Worm (Caenorhabditis elegans): ENCODE data around the gene cpsf-3.

Gene cpsf-3

DNA sequence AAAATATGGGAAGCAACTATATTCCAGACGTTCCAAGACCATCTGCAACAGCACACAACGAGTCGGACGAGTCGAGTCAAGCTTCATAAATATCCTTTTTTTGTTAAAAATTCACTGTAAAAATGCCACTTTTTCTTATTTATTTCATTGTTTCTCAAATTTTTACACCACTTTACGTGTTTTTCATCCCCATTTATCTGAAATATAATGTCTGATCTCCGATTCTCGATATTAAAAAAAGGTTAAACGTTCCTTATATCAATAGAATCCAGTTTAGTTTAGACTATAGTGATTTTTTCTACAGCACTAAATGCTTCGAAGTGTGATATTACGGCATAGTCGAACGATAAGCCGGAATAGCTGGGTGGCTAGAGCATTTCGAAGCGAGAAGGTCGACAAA is 20.8 kb upstream of the cpsf-3 start, which contains the start of gene Y67H2A.7:
Gene Y67H2A.7, plus strand, starts transcription at position 301 of the 400 bp plus-strand sequence.
- TF ChIP-seq hmg-4 (GFP tag; optimal IDR thresholded peaks at IDR 0.05), result no peak
- TF ChIP-seq sea-1 (GFP tag; conservative IDR thresholded peaks at IDR 0.05), result no peak
- no peak for TF ChIP-seq aly-1 (tag; optimal IDR thresholded peaks at IDR 0.05)
- TF ChIP-seq hmbx-1 (tag; optimal IDR thresholded peaks at IDR 0.05), result no peak
- no peak for TF ChIP-seq tbx-11 (GFP tag; IDR thresholded peaks at IDR 0.05)
- TF ChIP-seq B0310.2 (tag; optimal IDR thresholded peaks at IDR 0.05), result no peak
- TF ChIP-seq ama-1 (optimal IDR thresholded peaks at IDR 0.05), result no peak
- TF ChIP-seq scrt-1 (GFP tag; IDR thresholded peaks at IDR 0.05), result no peak
- TF ChIP-seq pes-1 (GFP tag; IDR thresholded peaks at IDR 0.05), result no peak
- no peak for TF ChIP-seq ceh-36 (tag; optimal IDR thresholded peaks at IDR 0.05)
- TF ChIP-seq ceh-13 (GFP tag; optimal IDR thresholded peaks at IDR 0.05), result no peak
- no peak for TF ChIP-seq ets-7 (tag; optimal IDR thresholded peaks at IDR 0.05)
- no peak for TF ChIP-seq F13C5.2 (tag; optimal IDR thresholded peaks at IDR 0.05)
- no peak for TF ChIP-seq hnd-1 (tag; optimal IDR thresholded peaks at IDR 0.05)
- TF ChIP-seq tra-4 (tag; optimal IDR thresholded peaks at IDR 0.05), result no peak

ce11 chrIV:13300591-13300990 is 17.9 kb upstream of the cpsf-3 start, which contains the start of gene csn-6:
Gene csn-6, plus strand, starts transcription at chrIV:13300824.
- TF ChIP-seq ceh-13 (GFP tag; optimal IDR thresholded peaks at IDR 0.05), result no peak
- no peak for TF ChIP-seq ama-1 (optimal IDR thresholded peaks at IDR 0.05)
- no peak for TF ChIP-seq tbx-11 (GFP tag; IDR thresholded peaks at IDR 0.05)
- TF ChIP-seq sea-1 (GFP tag; conservative IDR thresholded peaks at IDR 0.05), result no peak
- TF ChIP-seq pes-1 (GFP tag; IDR thresholded peaks at IDR 0.05), result no peak
- no peak for TF ChIP-seq aly-1 (tag; optimal IDR thresholded peaks at IDR 0.05)
- no peak for TF ChIP-seq hmbx-1 (tag; optimal IDR thresholded peaks at IDR 0.05)
- no peak for TF ChIP-seq scrt-1 (GFP tag; IDR thresholded peaks at IDR 0.05)
- TF ChIP-seq flt-1 (GFP tag; IDR thresholded peaks at IDR 0.05), result no peak
- no peak for TF ChIP-seq F13C5.2 (tag; optimal IDR thresholded peaks at IDR 0.05)
- TF ChIP-seq hnd-1 (tag; optimal IDR thresholded peaks at IDR 0.05), result no peak
- TF ChIP-seq B0310.2 (tag; optimal IDR thresholded peaks at IDR 0.05), result no peak
- no peak for TF ChIP-seq ets-7 (tag; optimal IDR thresholded peaks at IDR 0.05)
- no peak for TF ChIP-seq ceh-36 (tag; optimal IDR thresholded peaks at IDR 0.05)
- TF ChIP-seq tbx-37 (GFP tag; conservative IDR thresholded peaks at IDR 0.05), result no peak
- no peak for TF ChIP-seq hmg-4 (GFP tag; optimal IDR thresholded peaks at IDR 0.05)
- TF ChIP-seq tra-4 (tag; optimal IDR thresholded peaks at IDR 0.05), result no peak

ce11 chrIV:13300109-13300508 is 17.4 kb upstream of the cpsf-3 start, which contains the start of gene kdp-1:
Gene kdp-1, plus strand, starts transcription at chrIV:13300188.
- TF ChIP-seq hmg-4 (GFP tag; optimal IDR thresholded peaks at IDR 0.05) (no peak), scrt-1 (GFP tag; IDR thresholded peaks at IDR 0.05) (no peak)

DNA sequence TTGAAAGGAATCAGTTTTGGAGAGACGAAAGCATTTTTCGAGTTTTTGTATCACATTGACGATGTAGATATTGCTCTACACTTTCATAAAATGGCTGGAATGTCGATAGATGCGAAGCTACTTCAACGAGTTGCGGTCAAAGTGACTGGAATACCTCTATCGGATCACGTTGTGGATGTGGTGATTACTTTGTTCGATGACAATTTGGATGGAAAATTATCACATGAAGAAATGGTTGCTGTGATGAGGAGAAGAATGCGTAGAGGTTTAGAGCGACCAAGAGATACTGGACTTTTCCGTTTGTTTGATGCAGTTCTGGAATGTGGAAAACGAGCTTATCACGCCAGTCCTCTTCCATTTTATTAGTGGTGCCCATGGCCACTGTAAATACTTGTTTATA is 17.0 kb upstream of the cpsf-3 start:
- TF ChIP-seq ets-7 (tag; optimal IDR thresholded peaks at IDR 0.05), result no peak
- no peak for TF ChIP-seq F13C5.2 (tag; optimal IDR thresholded peaks at IDR 0.05)
- TF ChIP-seq flt-1 (GFP tag; IDR thresholded peaks at IDR 0.05), result no peak
- TF ChIP-seq aly-1 (tag; optimal IDR thresholded peaks at IDR 0.05), result no peak
- TF ChIP-seq tra-4 (tag; optimal IDR thresholded peaks at IDR 0.05), result no peak
- no peak for TF ChIP-seq sea-1 (GFP tag; conservative IDR thresholded peaks at IDR 0.05)
- TF ChIP-seq hnd-1 (tag; optimal IDR thresholded peaks at IDR 0.05), result no peak
- TF ChIP-seq ama-1 (optimal IDR thresholded peaks at IDR 0.05), result no peak
- TF ChIP-seq ceh-13 (GFP tag; optimal IDR thresholded peaks at IDR 0.05), result no peak
- no peak for TF ChIP-seq B0310.2 (tag; optimal IDR thresholded peaks at IDR 0.05)
- no peak for TF ChIP-seq ceh-36 (tag; optimal IDR thresholded peaks at IDR 0.05)
- no peak for TF ChIP-seq scrt-1 (GFP tag; IDR thresholded peaks at IDR 0.05)
- TF ChIP-seq hmg-4 (GFP tag; optimal IDR thresholded peaks at IDR 0.05), result no peak
- no peak for TF ChIP-seq tbx-37 (GFP tag; conservative IDR thresholded peaks at IDR 0.05)
- no peak for TF ChIP-seq tbx-11 (GFP tag; IDR thresholded peaks at IDR 0.05)
- no peak for TF ChIP-seq pes-1 (GFP tag; IDR thresholded peaks at IDR 0.05)

ce11 chrIV:13297746-13298145 is 15.1 kb upstream of the cpsf-3 start, which contains the start of the genes Y67H2A.2 and micu-1:
Gene Y67H2A.2, minus strand, starts transcription at chrIV:13297819.
Gene micu-1, plus strand, starts transcription at chrIV:13297926.
- TF ChIP-seq tbx-37 (GFP tag; conservative IDR thresholded peaks at IDR 0.05), result no peak
- peak; percentile 20 for TF ChIP-seq F13C5.2 (tag; optimal IDR thresholded peaks at IDR 0.05)
- no peak for TF ChIP-seq ets-7 (tag; optimal IDR thresholded peaks at IDR 0.05)
- TF ChIP-seq hmbx-1 (tag; optimal IDR thresholded peaks at IDR 0.05), result no peak
- TF ChIP-seq B0310.2 (tag; optimal IDR thresholded peaks at IDR 0.05), result no peak
- no peak for TF ChIP-seq sea-1 (GFP tag; conservative IDR thresholded peaks at IDR 0.05)
- TF ChIP-seq hmg-4 (GFP tag; optimal IDR thresholded peaks at IDR 0.05), result no peak
- TF ChIP-seq tbx-11 (GFP tag; IDR thresholded peaks at IDR 0.05), result no peak
- TF ChIP-seq tra-4 (tag; optimal IDR thresholded peaks at IDR 0.05), result no peak
- 0 out of 2 replicates have a peak, but pooled peaks have one; percentile 32 for TF ChIP-seq flt-1 (GFP tag; IDR thresholded peaks at IDR 0.05)

DNA sequence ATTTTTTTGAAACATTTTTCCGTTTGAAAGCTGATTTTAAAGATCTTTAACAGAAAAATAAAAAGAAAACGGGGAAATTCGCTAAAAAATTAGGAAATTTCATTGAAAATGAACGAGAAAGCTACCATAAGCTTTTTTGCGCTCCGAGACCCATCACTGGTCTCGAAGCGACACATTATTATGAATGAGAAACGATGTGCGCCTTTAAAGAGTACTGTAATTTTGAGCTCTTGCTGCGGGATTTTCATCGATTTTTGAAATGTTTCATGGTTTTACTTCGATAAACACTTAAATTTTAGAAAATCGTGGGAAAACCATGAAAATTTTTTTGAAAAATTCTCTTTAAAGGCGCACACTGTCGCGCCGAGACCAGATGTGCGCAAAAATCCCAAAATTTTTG is 7.6 kb upstream of the cpsf-3 start:
- no peak for TF ChIP-seq hnd-1 (tag; optimal IDR thresholded peaks at IDR 0.05)
- no peak for TF ChIP-seq tbx-37 (GFP tag; conservative IDR thresholded peaks at IDR 0.05)
- no peak for TF ChIP-seq scrt-1 (GFP tag; IDR thresholded peaks at IDR 0.05)
- TF ChIP-seq ets-7 (tag; optimal IDR thresholded peaks at IDR 0.05), result no peak
- no peak for TF ChIP-seq sea-1 (GFP tag; conservative IDR thresholded peaks at IDR 0.05)
- no peak for TF ChIP-seq flt-1 (GFP tag; IDR thresholded peaks at IDR 0.05)
- no peak for TF ChIP-seq B0310.2 (tag; optimal IDR thresholded peaks at IDR 0.05)
- no peak for TF ChIP-seq pes-1 (GFP tag; IDR thresholded peaks at IDR 0.05)
- no peak for TF ChIP-seq F13C5.2 (tag; optimal IDR thresholded peaks at IDR 0.05)
- no peak for TF ChIP-seq ceh-36 (tag; optimal IDR thresholded peaks at IDR 0.05)
- no peak for TF ChIP-seq tra-4 (tag; optimal IDR thresholded peaks at IDR 0.05)
- no peak for TF ChIP-seq hmg-4 (GFP tag; optimal IDR thresholded peaks at IDR 0.05)
- TF ChIP-seq aly-1 (tag; optimal IDR thresholded peaks at IDR 0.05), result no peak

ce11 chrIV:13289321-13289720 is 6.6 kb upstream of the cpsf-3 start, which contains the start of gene Y67H2A.10:
Gene Y67H2A.10, minus strand, starts transcription at chrIV:13289504.
- peak; percentile 42 for TF ChIP-seq F13C5.2 (tag; optimal IDR thresholded peaks at IDR 0.05)
- 0 out of 2 replicates have a peak, but pooled peaks have one; percentile 27 for TF ChIP-seq tbx-37 (GFP tag; conservative IDR thresholded peaks at IDR 0.05)
- no peak for TF ChIP-seq tra-4 (tag; optimal IDR thresholded peaks at IDR 0.05)
- no peak for TF ChIP-seq ets-7 (tag; optimal IDR thresholded peaks at IDR 0.05)
- no peak for TF ChIP-seq aly-1 (tag; optimal IDR thresholded peaks at IDR 0.05)
- TF ChIP-seq pes-1 (GFP tag; IDR thresholded peaks at IDR 0.05), result 0 out of 2 replicates have a peak, but pooled peaks have one; percentile 9
